Fruit fly (Drosophila melanogaster): ENCODE results near the gene CG43061.

Gene CG43061

dm6 chr3R:8032923-8033478 is 16.5 kb upstream of the CG43061 start, which contains the start of the genes CG11035 and unc-45 (continued):
- peak; percentile 64 for TF ChIP-seq bbx (GFP tag; IDR thresholded peaks at IDR 0.05; ENCODE audit: partially characterized antibody)
- TF ChIP-seq dati (GFP tag; IDR thresholded peaks at IDR 0.05) = no peak
- peak; percentile 44 for TF ChIP-seq PHDP (tag; optimal IDR thresholded peaks at IDR 0.05)
- peak; percentile 25 for TF ChIP-seq bcd (GFP tag; optimal IDR thresholded peaks at IDR 0.05)
- TF ChIP-seq CG15514 (GFP tag; optimal IDR thresholded peaks at IDR 0.05) = peak; percentile 99
- TF ChIP-seq CG16815 (GFP tag; optimal IDR thresholded peaks at IDR 0.05) = no peak
- peak; percentile 63 for TF ChIP-seq MBD-R2 (GFP tag; IDR thresholded peaks at IDR 0.05)
- TF ChIP-seq CG4424 (GFP tag; optimal IDR thresholded peaks at IDR 0.05) = peak; percentile 33
- TF ChIP-seq CG10654 (GFP tag; optimal IDR thresholded peaks at IDR 0.05) = peak; percentile 16
- peak; percentile 64; the same call in 2 of the 3 replicates for TF ChIP-seq CG34224 (GFP tag; IDR thresholded peaks at IDR 0.05; ENCODE audit: partially characterized antibody)
- TF ChIP-seq cas (GFP tag; IDR thresholded peaks at IDR 0.05) = peak; percentile 50; the same call in 1 of the 2 replicates
- peak; percentile 40 for TF ChIP-seq CG13775 (GFP tag; optimal IDR thresholded peaks at IDR 0.05)
- TF ChIP-seq CG9932 (GFP tag; IDR thresholded peaks at IDR 0.05) = peak; percentile 54; the same call in 1 of the 2 replicates
- no peak for TF ChIP-seq Rx (GFP tag; IDR thresholded peaks at IDR 0.05)
- TF ChIP-seq NC2β (GFP tag; optimal IDR thresholded peaks at IDR 0.05) = peak; percentile 11
- TF ChIP-seq CG6272 (GFP tag; IDR thresholded peaks at IDR 0.05) = 0 out of 2 replicates have a peak, but pooled peaks have one; percentile 12
- TF ChIP-seq D19B (GFP tag; optimal IDR thresholded peaks at IDR 0.05) = no peak
- TF ChIP-seq CG12155 (GFP tag; optimal IDR thresholded peaks at IDR 0.05) = no peak
- peak; percentile 27 for TF ChIP-seq Dp (GFP tag; optimal IDR thresholded peaks at IDR 0.05)
- no peak for TF ChIP-seq Mad (GFP tag; optimal IDR thresholded peaks at IDR 0.05)
- TF ChIP-seq CG18011 (GFP tag; optimal IDR thresholded peaks at IDR 0.05) = no peak
- TF ChIP-seq CG9817 (tag; optimal IDR thresholded peaks at IDR 0.05) = peak; percentile 17
- no peak; the same call in 1 of the 2 replicates for TF ChIP-seq CG14441 (GFP tag; IDR thresholded peaks at IDR 0.05)
- TF ChIP-seq Dfd (GFP tag; optimal IDR thresholded peaks at IDR 0.05) = no peak
- no peak for TF ChIP-seq CG6683 (GFP tag; optimal IDR thresholded peaks at IDR 0.05)
- TF ChIP-seq Chrac-16 (GFP tag; optimal IDR thresholded peaks at IDR 0.05) = peak; percentile 33
- peak; percentile 50 for TF ChIP-seq CG9215 (GFP tag; IDR thresholded peaks at IDR 0.05)
- no peak for TF ChIP-seq ewg (GFP tag; optimal IDR thresholded peaks at IDR 0.05)
- TF ChIP-seq Neu2 (GFP tag; optimal IDR thresholded peaks at IDR 0.05; ENCODE audit: borderline replicate concordance) = no peak
- TF ChIP-seq unpg (GFP tag; optimal IDR thresholded peaks at IDR 0.05) = peak; percentile 27
- TF ChIP-seq grau (tag; optimal IDR thresholded peaks at IDR 0.05) = peak; percentile 58
- TF ChIP-seq CG2129 (GFP tag; IDR thresholded peaks at IDR 0.05; ENCODE audit: partially characterized antibody) = peak; percentile 45; the same call in 1 of the 2 replicates
- TF ChIP-seq crc (GFP tag; optimal IDR thresholded peaks at IDR 0.05) = peak; percentile 16
- 0 out of 3 replicates have a peak, but pooled peaks have one; percentile 56 for TF ChIP-seq mld (GFP tag; IDR thresholded peaks at IDR 0.05; ENCODE audit: partially characterized antibody)
- peak; percentile 89 for TF ChIP-seq Sry-β (GFP tag; optimal IDR thresholded peaks at IDR 0.05)
- peak; percentile 64 for TF ChIP-seq CG2712 (tag; optimal IDR thresholded peaks at IDR 0.05)
- TF ChIP-seq nerfin-1 (tag; optimal IDR thresholded peaks at IDR 0.05) = peak; percentile 34
- TF ChIP-seq ro (GFP tag; IDR thresholded peaks at IDR 0.05) = no peak
- TF ChIP-seq CG1233 (GFP tag; optimal IDR thresholded peaks at IDR 0.05) = peak; percentile 15
- TF ChIP-seq crp (GFP tag; optimal IDR thresholded peaks at IDR 0.05) = peak; percentile 86 to 99
- peak; percentile 45 for TF ChIP-seq Ets65A (GFP tag)
- peak; percentile 44 for TF ChIP-seq NfI (GFP tag; optimal IDR thresholded peaks at IDR 0.05)
- no peak for TF ChIP-seq disco-r (GFP tag; optimal IDR thresholded peaks at IDR 0.05)
- TF ChIP-seq inv (GFP tag; IDR thresholded peaks at IDR 0.05; ENCODE audit: partially characterized antibody) = peak; percentile 58; the same call in 1 of the 2 replicates
- TF ChIP-seq CG9437 (GFP tag; optimal IDR thresholded peaks at IDR 0.05) = peak; percentile 90
- TF ChIP-seq sens (GFP tag) = peak; percentile 87
- peak; percentile 35 for TF ChIP-seq Lhr (GFP tag; optimal IDR thresholded peaks at IDR 0.05)
- no peak for TF ChIP-seq HHEX (GFP tag; optimal IDR thresholded peaks at IDR 0.05)
- TF ChIP-seq dpn (GFP tag; optimal IDR thresholded peaks at IDR 0.05) = peak; percentile 17 to 50

Measured in whole organism, embryonic.